Worm (Caenorhabditis elegans) whole organism, young adult: Measurements from ENCODE around the gene cpna-4.
A peak's percentile ranks its signal among the peaks of the same experiment; 100 is the strongest.
"Not testable (repeated sequence)": the region's sequence is repeated elsewhere in the genome, so short reads cannot be mapped to it uniquely, and the experiment has no call there.

ENCODE experiments used
- B0019.2 ChIP-seq: fragments of 200-800 bp; sonication (Bioruptor generic); conservative IDR thresholded peaks from 2 replicates; pipeline ENCODE4 v1.3.6; 2022; ENCODE audit warnings: missing genetic modification reagents, missing genetic modification characterization, missing compliant biosample characterization
- B0035.1 ChIP-seq: sonication (generic microtip); optimal IDR thresholded peaks from 2 replicates; lab custom pipeline; 2016; ENCODE audit warnings: missing genetic modification characterization, mild to moderate bottlenecking, missing compliant biosample characterization, missing genotype, missing genetic modification reagents
- B0261.1 ChIP-seq: sonication (generic microtip); optimal IDR thresholded peaks from 2 replicates; lab custom pipeline; 2016; ENCODE audit warnings: mild to moderate bottlenecking, missing genetic modification characterization, moderate library complexity, missing compliant biosample characterization
- D2030.7 ChIP-seq: fragments of 200-800 bp; sonication (Bioruptor generic); IDR thresholded peaks from 2 replicates; pipeline ENCODE4 v1.3.6; 2022; ENCODE audit warnings: missing genetic modification reagents, missing genetic modification characterization, missing compliant biosample characterization
- F39B2.1 ChIP-seq: fragments of 200-800 bp; sonication (Bioruptor generic); IDR thresholded peaks from 2 replicates; pipeline ENCODE4 v1.3.6; 2022; ENCODE audit warnings: missing genetic modification reagents, missing genetic modification characterization, missing compliant biosample characterization
- F49E8.2 ChIP-seq: sonication (generic microtip); optimal IDR thresholded peaks from 3 replicates; lab custom pipeline; 2017; ENCODE audit warnings: missing genetic modification characterization, mild to moderate bottlenecking, missing compliant biosample characterization, antibody characterized with exemption, moderate library complexity; ENCODE audit not compliant: insufficient read depth
- F55B11.4 ChIP-seq: sonication (generic microtip); optimal IDR thresholded peaks from 2 replicates; lab custom pipeline; 2016; ENCODE audit warnings: missing compliant biosample characterization, missing genetic modification characterization, borderline replicate concordance; ENCODE audit not compliant: insufficient read depth
- Y53G8AR.9 ChIP-seq: fragments of 200-800 bp; sonication (Bioruptor generic); conservative IDR thresholded peaks from 2 replicates; pipeline ENCODE4 v1.3.6; 2022; ENCODE audit warnings: missing genetic modification reagents, missing genetic modification characterization, missing compliant biosample characterization
- Y56A3A.18 ChIP-seq: fragments of 200-800 bp; sonication (Bioruptor generic); IDR thresholded peaks from 2 replicates; pipeline ENCODE4 v1.3.6; 2022; ENCODE audit warnings: missing genetic modification reagents, missing genetic modification characterization, missing compliant biosample characterization
- akir-1 ChIP-seq: fragments of 200-800 bp; sonication (Bioruptor generic); optimal IDR thresholded peaks from 2 replicates; lab custom pipeline; 2018; ENCODE audit warnings: mild to moderate bottlenecking, missing genetic modification characterization, moderate library complexity, missing compliant biosample characterization
- atf-7 ChIP-seq: sonication (generic microtip); optimal IDR thresholded peaks from 2 replicates; lab custom pipeline; 2017; ENCODE audit warnings: mild to moderate bottlenecking, missing genetic modification characterization, missing compliant biosample characterization
- athp-1 ChIP-seq: sonication (generic microtip); optimal IDR thresholded peaks from 2 replicates; lab custom pipeline; 2017; ENCODE audit warnings: mild to moderate bottlenecking, missing genetic modification characterization, missing compliant biosample characterization
- attf-6 ChIP-seq: fragments of 200-800 bp; sonication (Bioruptor generic); IDR thresholded peaks from 2 replicates; pipeline ENCODE4 v1.3.6; 2022; ENCODE audit warnings: missing genetic modification reagents, missing genetic modification characterization, missing compliant biosample characterization
- bed-1 ChIP-seq: fragments of 200-800 bp; sonication (Bioruptor generic); IDR thresholded peaks from 2 replicates; pipeline ENCODE4 v1.3.6; 2022; ENCODE audit warnings: missing genetic modification reagents, missing genetic modification characterization, missing compliant biosample characterization
- cebp-2 ChIP-seq: fragments of 200-800 bp; sonication (Bioruptor generic); IDR thresholded peaks from 2 replicates; pipeline ENCODE4 v1.3.6; 2022; ENCODE audit warnings: missing genetic modification characterization, missing compliant biosample characterization
- ceh-100 ChIP-seq: fragments of 200-800 bp; sonication (Bioruptor generic); IDR thresholded peaks from 2 replicates; pipeline ENCODE4 v1.3.6; 2022; ENCODE audit warnings: missing genetic modification reagents, missing genetic modification characterization, missing compliant biosample characterization
- chd-7 ChIP-seq: sonication (generic microtip); optimal IDR thresholded peaks from 2 replicates; lab custom pipeline; 2016; ENCODE audit warnings: mild to moderate bottlenecking, missing genetic modification characterization, moderate library complexity, missing compliant biosample characterization
- hmg-1.2 ChIP-seq: fragments of 200-800 bp; sonication (Bioruptor generic); IDR thresholded peaks from 2 replicates; pipeline ENCODE4 v1.3.6; 2022; ENCODE audit warnings: missing genetic modification reagents, missing genetic modification characterization, missing compliant biosample characterization
- lin-26 ChIP-seq: fragments of 200-800 bp; sonication (Bioruptor generic); IDR thresholded peaks from 2 replicates; pipeline ENCODE4 v1.3.6; 2022; ENCODE audit warnings: missing genetic modification reagents, missing genetic modification characterization, missing compliant biosample characterization
- mcd-1 ChIP-seq: fragments of 200-800 bp; sonication (Bioruptor generic); IDR thresholded peaks from 2 replicates; pipeline ENCODE4 v1.3.6; 2022; ENCODE audit warnings: missing genetic modification reagents, missing genetic modification characterization, missing compliant biosample characterization
- nfya-1 ChIP-seq: sonication (generic microtip); optimal IDR thresholded peaks from 2 replicates; lab custom pipeline; 2017; ENCODE audit warnings: antibody characterized with exemption, missing compliant biosample characterization, missing genetic modification characterization, borderline replicate concordance; ENCODE audit not compliant: insufficient read depth
- nhr-179 ChIP-seq: sonication (generic microtip); optimal IDR thresholded peaks from 2 replicates; lab custom pipeline; 2016; ENCODE audit warnings: mild to moderate bottlenecking, missing genetic modification characterization, missing compliant biosample characterization
- pbrm-1 ChIP-seq: fragments of 200-800 bp; sonication (Bioruptor generic); IDR thresholded peaks from 2 replicates; pipeline ENCODE4 v1.3.6; 2022; ENCODE audit warnings: missing genetic modification reagents, missing genetic modification characterization, missing compliant biosample characterization
- rpc-1 ChIP-seq, 2 experiments: fragments of 150-350 bp in 1 of 2; sonication (generic microtip) in 1 of 2; optimal IDR thresholded peaks; 2 replicates each; lab custom pipeline; 2014 to 2018; ENCODE audit warnings: missing biosample characterization in 1 of 2, missing genetic modification characterization in 1 of 2, missing genetic modification reagents in 1 of 2, missing genotype in 1 of 2
- snpc-4 ChIP-seq, 5 experiments: fragments of 150-350 bp in 1 of 5; sonication (generic microtip) in 4 of 5; optimal IDR thresholded peaks; 2 replicates each; lab custom pipeline; 2014 to 2018; ENCODE audit warnings: missing genetic modification characterization in 5 of 5, missing biosample characterization in 3 of 5, antibody characterized with exemption in 2 of 5, mild to moderate bottlenecking in 2 of 5, missing compliant biosample characterization in 2 of 5, missing genotype in 2 of 5, moderate library complexity in 2 of 5, missing genetic modification reagents in 1 of 5
- tbp1 ChIP-seq: fragments of 200-800 bp; sonication (Bioruptor generic); optimal IDR thresholded peaks from 2 replicates; lab custom pipeline; 2018; ENCODE audit warnings: mild to moderate bottlenecking, missing genetic modification characterization, missing compliant biosample characterization
- unc-62 ChIP-seq: fragments of 150-350 bp; optimal IDR thresholded peaks from 2 replicates; lab custom pipeline; 2014; ENCODE audit warnings: missing biosample characterization, missing genetic modification reagents, missing genetic modification characterization

The cpna-4 gene

DNA sequence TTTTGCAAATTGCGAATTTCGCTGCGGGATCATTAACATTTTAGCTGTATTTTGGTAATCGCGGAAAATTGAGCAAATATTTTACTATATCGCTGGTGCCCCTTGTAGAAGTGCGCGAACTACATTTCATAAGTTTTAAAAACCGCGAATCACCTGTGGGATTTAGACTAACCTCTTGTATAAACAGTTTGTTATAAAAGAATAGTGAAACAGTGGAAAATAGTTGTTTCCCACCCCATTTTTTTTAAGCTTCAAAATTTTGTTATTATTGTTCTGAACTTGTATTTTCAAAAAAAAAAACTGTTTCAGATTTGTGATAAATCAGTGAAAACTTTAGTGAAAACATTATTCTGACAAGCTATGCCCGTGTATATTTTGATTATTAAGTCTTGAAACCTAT is 45.8 kb upstream of the cpna-4 start:
- TF ChIP-seq snpc-4 (GFP tag; optimal IDR thresholded peaks at IDR 0.05; lab: Kevin White, UChicago) (no peak), snpc-4 (tag; optimal IDR thresholded peaks at IDR 0.05; lab: Kevin White, UChicago) (peak in 2 of 4 experiments; percentile 12 to 30), Y53G8AR.9 (GFP tag; lab: Robert Waterston, UW) (no peak)
- TF ChIP-seq, all 124 proteins: peak for 1

DNA sequence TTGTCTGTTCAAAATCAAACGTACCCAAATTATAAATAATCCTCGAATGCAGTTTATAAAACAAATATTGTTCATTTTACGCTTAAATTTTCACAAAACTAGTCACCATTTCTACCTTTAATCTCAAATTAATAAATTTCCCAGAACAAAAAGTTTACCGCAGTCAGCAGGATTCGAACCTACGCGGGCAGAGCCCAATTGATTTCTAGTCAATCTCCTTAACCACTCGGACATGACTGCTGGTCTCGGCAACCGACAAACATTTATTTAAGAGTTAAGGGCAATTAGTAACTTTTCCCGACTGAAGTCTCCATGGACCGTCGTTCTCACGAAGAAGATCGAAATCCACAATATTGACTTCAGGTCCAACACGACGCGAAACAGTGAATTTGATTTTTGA is 43.0 kb upstream of the cpna-4 start:
- TF ChIP-seq attf-6 (GFP tag; lab: Robert Waterston, UW) (peak; percentile 98), rpc-1 (optimal IDR thresholded peaks at IDR 0.05; lab: Kevin White, UChicago) (peak; percentile 43), rpc-1 (tag; optimal IDR thresholded peaks at IDR 0.05; lab: Kevin White, UChicago) (peak; percentile 64), B0019.2 (GFP tag; lab: Robert Waterston, UW) (0 out of 2 replicates have a peak, but pooled peaks have one; percentile 3), B0261.1 (peak; percentile 62), lin-26 (GFP tag; lab: Robert Waterston, UW) (peak; percentile 77), hmg-1.2 (peak; percentile 54; the same call in 1 of the 2 replicates), Y56A3A.18 (GFP tag; lab: Robert Waterston, UW) (peak; percentile 64; the same call in 1 of the 2 replicates), D2030.7 (peak; percentile 58), snpc-4 (tag; optimal IDR thresholded peaks at IDR 0.05; lab: Kevin White, UChicago) (peak in 3 of 4 experiments; percentile 33 to 95 (median 91)), ceh-100 (GFP tag; lab: Robert Waterston, UW) (0 out of 2 replicates have a peak, but pooled peaks have one; percentile 17), tbp1 (GFP tag; lab: Kevin White, UChicago) (peak; percentile 86), pbrm-1 (GFP tag; lab: Robert Waterston, UW) (0 out of 2 replicates have a peak, but pooled peaks have one; percentile 47)
- TF ChIP-seq snpc-4 (GFP tag; optimal IDR thresholded peaks at IDR 0.05; lab: Kevin White, UChicago) = not testable (repeated sequence)

DNA sequence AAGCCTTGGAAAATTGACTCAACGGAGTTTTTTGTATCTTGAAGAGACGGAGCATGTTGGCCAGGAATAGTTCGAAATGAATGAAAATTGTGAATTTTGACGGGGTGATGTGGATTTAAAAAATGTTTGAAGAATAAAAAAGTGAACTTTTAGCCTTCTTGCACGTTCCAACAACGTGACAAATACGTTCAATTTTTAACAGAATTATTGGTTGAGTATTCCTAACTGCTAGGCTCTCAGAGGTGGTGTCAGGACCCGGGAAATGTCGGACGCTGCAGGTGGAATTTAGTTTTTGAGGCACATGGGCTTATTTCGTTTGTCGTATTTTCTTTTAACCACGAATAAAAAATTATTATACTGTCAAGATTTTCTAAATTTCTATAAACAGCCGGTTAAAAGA is 42.4 kb upstream of the cpna-4 start, which contains the start of gene Y73F8A.14:
Gene Y73F8A.14, minus strand, starts transcription at position 101 of the 400 bp plus-strand sequence.
- not testable (repeated sequence) for TF ChIP-seq nfya-1 (tag; lab: Kevin White, UChicago); F49E8.2; F55B11.4
- TF ChIP-seq, all 124 proteins: peak for 0; not testable (repeated sequence) for 124

DNA sequence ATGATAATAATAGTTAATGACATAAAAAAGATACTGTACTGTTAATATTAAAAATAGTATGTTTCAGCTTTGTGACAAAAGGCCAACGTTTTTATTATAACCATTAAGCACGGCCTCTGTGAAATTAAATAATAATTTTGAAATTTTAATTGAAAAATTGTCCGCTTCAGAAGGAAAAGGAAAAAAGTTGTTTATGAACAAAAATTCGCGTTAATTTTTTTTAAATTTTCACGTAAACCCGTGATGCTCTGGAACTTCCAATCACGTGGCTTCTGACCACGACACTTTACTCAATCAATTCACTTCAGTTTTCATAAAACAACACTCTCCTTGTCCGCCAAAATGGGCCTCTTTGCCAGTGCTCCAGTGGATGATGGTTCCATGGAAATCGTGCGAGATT is 40.1 kb upstream of the cpna-4 start, which contains the start of gene Y73F8A.15:
Gene Y73F8A.15, plus strand, starts transcription at position 301 of the 400 bp plus-strand sequence.
- TF ChIP-seq F49E8.2 = no peak
- no peak for TF ChIP-seq cebp-2 (GFP tag; lab: Robert Waterston, UW)
- no peak for TF ChIP-seq F39B2.1 (GFP tag; lab: Robert Waterston, UW)
- no peak for TF ChIP-seq B0019.2 (GFP tag; lab: Robert Waterston, UW)
- TF ChIP-seq nhr-179 (tag; lab: Kevin White, UChicago) = no peak
- TF ChIP-seq atf-7 (tag; lab: Kevin White, UChicago) = no peak
- no peak for TF ChIP-seq bed-1
- TF ChIP-seq mcd-1 (GFP tag; lab: Robert Waterston, UW) = no peak
- TF ChIP-seq unc-62 (GFP tag; lab: Kevin White, UChicago) = no peak

DNA sequence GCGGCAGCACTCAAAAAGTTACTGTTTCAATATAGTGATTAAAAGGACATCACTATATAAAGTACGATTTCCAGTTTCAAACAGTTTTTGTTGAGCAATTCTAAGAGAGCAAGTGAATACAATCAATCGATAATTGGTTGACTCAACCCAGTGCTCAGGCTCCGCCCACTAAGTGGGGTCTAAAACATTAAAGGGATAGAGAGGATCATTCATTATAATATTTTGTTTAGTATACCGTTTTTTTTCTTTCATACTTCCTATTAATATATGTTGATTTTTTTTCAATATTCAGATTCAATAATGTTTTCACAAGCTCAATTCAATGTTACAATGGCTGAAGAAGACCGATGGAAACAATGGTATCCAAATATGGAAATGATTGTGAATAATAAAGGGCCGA is 37.8 kb upstream of the cpna-4 start, which contains the start of gene tbx-39:
Gene tbx-39, plus strand, starts transcription at position 301 of the 400 bp plus-strand sequence.
- TF ChIP-seq B0035.1 (tag; lab: Kevin White, UChicago) (no peak), F55B11.4 (no peak), chd-7 (no peak), B0261.1 (no peak), athp-1 (tag; lab: Kevin White, UChicago) (no peak), snpc-4 (GFP tag; optimal IDR thresholded peaks at IDR 0.05; lab: Kevin White, UChicago) (no peak), snpc-4 (tag; optimal IDR thresholded peaks at IDR 0.05; lab: Kevin White, UChicago) (no peak), akir-1 (GFP tag; lab: Kevin White, UChicago) (no peak), lin-26 (GFP tag; lab: Robert Waterston, UW) (no peak)
